Fruit fly (Drosophila melanogaster) whole organism, embryonic: ENCODE data around the gene RhoGAPp190.
A peak's percentile ranks its signal among the peaks of the same experiment; 100 is the strongest.

Source experiments
- B-H2 ChIP-seq: fragments of 200-800 bp; sonication (Bioruptor generic); optimal IDR thresholded peaks from 2 replicates; lab custom pipeline; 2018; ENCODE audit warnings: missing biosample characterization, mild to moderate bottlenecking, missing genetic modification characterization
- CG12071 ChIP-seq: fragments of 200-800 bp; sonication (Bioruptor generic); optimal IDR thresholded peaks from 3 replicates; lab custom pipeline; 2018; ENCODE audit warnings: missing biosample characterization, mild to moderate bottlenecking, missing genetic modification characterization
- CG12942 ChIP-seq: fragments of 200-800 bp; sonication (Bioruptor generic); optimal IDR thresholded peaks from 3 replicates; lab custom pipeline; 2016; ENCODE audit warnings: missing biosample characterization, missing genetic modification characterization
- CG13123 ChIP-seq: fragments of 200-800 bp; sonication (Bioruptor generic); optimal IDR thresholded peaks from 2 replicates; lab custom pipeline; 2016; ENCODE audit warnings: missing biosample characterization, missing genetic modification characterization
- CG13424 ChIP-seq: fragments of 200-800 bp; sonication (Bioruptor generic); optimal IDR thresholded peaks from 2 replicates; lab custom pipeline; 2019; ENCODE audit warnings: missing biosample characterization, mild to moderate bottlenecking, missing genetic modification characterization, moderate library complexity
- CG13624 ChIP-seq: fragments of 200-800 bp; sonication (Bioruptor generic); optimal IDR thresholded peaks from 2 replicates; lab custom pipeline; 2016; ENCODE audit warnings: missing biosample characterization, missing genetic modification characterization
- CG1603 ChIP-seq: fragments of 200-800 bp; sonication (Bioruptor generic); optimal IDR thresholded peaks from 2 replicates; lab custom pipeline; 2019; ENCODE audit warnings: missing biosample characterization, mild to moderate bottlenecking, missing genetic modification characterization, moderate library complexity
- CG17829 ChIP-seq: fragments of 200-800 bp; optimal IDR thresholded peaks from 2 replicates; lab custom pipeline; 2019; ENCODE audit warnings: missing biosample characterization, mild to moderate bottlenecking, missing genetic modification characterization, moderate library complexity
- CG18619 ChIP-seq: fragments of 200-800 bp; sonication (Bioruptor generic); optimal IDR thresholded peaks from 3 replicates; lab custom pipeline; 2017; ENCODE audit warnings: missing biosample characterization, mild to moderate bottlenecking, missing genetic modification characterization
- CG30020 ChIP-seq: fragments of 200-800 bp; optimal IDR thresholded peaks from 2 replicates; lab custom pipeline; 2019; ENCODE audit warnings: missing biosample characterization, mild to moderate bottlenecking, missing genetic modification characterization, moderate library complexity
- CG30431 ChIP-seq: fragments of 200-800 bp; sonication (Bioruptor generic); optimal IDR thresholded peaks from 2 replicates; lab custom pipeline; 2017; ENCODE audit warnings: missing biosample characterization, missing genetic modification characterization
- CG42726 ChIP-seq: fragments of 200-800 bp; sonication (Bioruptor generic); IDR thresholded peaks from 2 replicates; pipeline ENCODE4 v1.3.6; 2022; ENCODE audit warnings: missing biosample characterization, missing genetic modification characterization; ENCODE audit not compliant: partially characterized antibody
- CG6791 ChIP-seq: fragments of 200-800 bp; sonication (Bioruptor generic); IDR thresholded peaks from 3 replicates; pipeline ENCODE4 v1.3.6; 2022; ENCODE audit warnings: missing biosample characterization, missing genetic modification characterization; ENCODE audit not compliant: partially characterized antibody
- CG7372 ChIP-seq: fragments of 200-800 bp; sonication (Bioruptor generic); IDR thresholded peaks from 2 replicates; pipeline ENCODE4 v1.3.6; 2022; ENCODE audit warnings: missing biosample characterization, missing genetic modification characterization
- CG8290 ChIP-seq, 3 experiments: fragments of 200-800 bp; sonication (Bioruptor generic); optimal IDR thresholded peaks; 2 replicates each; lab custom pipeline; 2016 to 2019; ENCODE audit warnings: missing biosample characterization in 3 of 3, missing genetic modification characterization in 3 of 3, mild to moderate bottlenecking in 2 of 3, moderate library complexity in 1 of 3
- CG9437 ChIP-seq: fragments of 200-800 bp; sonication (Bioruptor generic); optimal IDR thresholded peaks from 2 replicates; lab custom pipeline; 2018; ENCODE audit warnings: missing biosample characterization, mild to moderate bottlenecking, missing genetic modification characterization
- CG9932 ChIP-seq: fragments of 200-800 bp; sonication (Bioruptor generic); IDR thresholded peaks from 2 replicates; pipeline ENCODE4 v1.3.6; 2022; ENCODE audit warnings: missing biosample characterization, missing genetic modification characterization
- CTCF ChIP-seq: fragments of 200-800 bp; sonication (Bioruptor generic); optimal IDR thresholded peaks from 2 replicates; lab custom pipeline; 2017; ENCODE audit warnings: missing biosample characterization, mild to moderate bottlenecking, missing genetic modification characterization, moderate library complexity
- Ets65A ChIP-seq: fragments of 200-800 bp; sonication (Bioruptor generic); peaks from one replicate; lab custom pipeline; 2016; ENCODE audit warnings: missing biosample characterization, missing genetic modification characterization
- Ets97D ChIP-seq: fragments of 200-800 bp; sonication (Bioruptor generic); optimal IDR thresholded peaks from 3 replicates; lab custom pipeline; 2016; ENCODE audit warnings: missing biosample characterization, missing genetic modification characterization
- Med ChIP-seq: fragments of 200-800 bp; sonication (Bioruptor generic); peaks from one replicate; lab custom pipeline; 2016; ENCODE audit warnings: missing biosample characterization, missing genetic modification characterization, mild to moderate bottlenecking, inconsistent platforms, moderate library complexity
- NfI ChIP-seq: fragments of 200-800 bp; sonication (Bioruptor generic); optimal IDR thresholded peaks from 3 replicates; lab custom pipeline; 2018; ENCODE audit warnings: missing biosample characterization, mild to moderate bottlenecking, missing genetic modification characterization, moderate library complexity
- Six4 ChIP-seq: fragments of 200-800 bp; sonication (Bioruptor generic); optimal IDR thresholded peaks from 2 replicates; lab custom pipeline; 2016; ENCODE audit warnings: missing biosample characterization, missing genetic modification characterization
- ab ChIP-seq: fragments of 200-800 bp; sonication (Bioruptor generic); optimal IDR thresholded peaks from 2 replicates; lab custom pipeline; 2016; ENCODE audit warnings: missing biosample characterization, missing genetic modification characterization
- ac ChIP-seq: fragments of 200-800 bp; sonication (Bioruptor generic); optimal IDR thresholded peaks from 3 replicates; lab custom pipeline; 2017; ENCODE audit warnings: missing biosample characterization, mild to moderate bottlenecking, missing genetic modification characterization
- al ChIP-seq: fragments of 200-800 bp; sonication (Bioruptor generic); IDR thresholded peaks from 2 replicates; pipeline ENCODE4 v1.3.6; 2022; ENCODE audit warnings: missing biosample characterization, missing genetic modification characterization
- amos ChIP-seq: fragments of 200-800 bp; sonication (Bioruptor generic); IDR thresholded peaks from 2 replicates; pipeline ENCODE4 v1.3.6; 2022; ENCODE audit warnings: missing biosample characterization, missing genetic modification characterization; ENCODE audit not compliant: partially characterized antibody
- ato ChIP-seq: fragments of 200-800 bp; sonication (Bioruptor generic); IDR thresholded peaks from 2 replicates; pipeline ENCODE4 v1.3.6; 2022; ENCODE audit warnings: missing biosample characterization, missing genetic modification characterization; ENCODE audit not compliant: partially characterized antibody
- bsh ChIP-seq, 2 experiments: fragments of 200-800 bp; sonication (Bioruptor generic); optimal IDR thresholded peaks; 2 replicates each; lab custom pipeline; 2017 to 2018; ENCODE audit warnings: mild to moderate bottlenecking in 2 of 2, missing biosample characterization in 2 of 2, missing genetic modification characterization in 2 of 2, moderate library complexity in 1 of 2
- chif ChIP-seq, 2 experiments: fragments of 200-800 bp; sonication (Bioruptor generic); optimal IDR thresholded peaks; 3 replicates each; lab custom pipeline; 2016; ENCODE audit warnings: missing biosample characterization in 2 of 2, missing genetic modification characterization in 2 of 2
- dmrt99B ChIP-seq: fragments of 200-800 bp; sonication (Bioruptor generic); optimal IDR thresholded peaks from 2 replicates; lab custom pipeline; 2018; ENCODE audit warnings: missing biosample characterization, mild to moderate bottlenecking, missing genetic modification characterization, moderate library complexity
- en ChIP-seq: fragments of 200-800 bp; sonication (Bioruptor generic); optimal IDR thresholded peaks from 2 replicates; lab custom pipeline; 2016; ENCODE audit warnings: missing biosample characterization, missing genetic modification characterization
- ewg ChIP-seq: fragments of 200-800 bp; sonication (Bioruptor generic); optimal IDR thresholded peaks from 3 replicates; lab custom pipeline; 2017; ENCODE audit warnings: mild to moderate bottlenecking, missing biosample characterization, missing genetic modification reagents, missing genetic modification characterization
- fd102C ChIP-seq: fragments of 200-800 bp; sonication (Bioruptor generic); optimal IDR thresholded peaks from 2 replicates; lab custom pipeline; 2018; ENCODE audit warnings: missing biosample characterization, mild to moderate bottlenecking, missing genetic modification characterization, moderate library complexity
- gfzf ChIP-seq: fragments of 200-800 bp; sonication (Bioruptor generic); optimal IDR thresholded peaks from 2 replicates; lab custom pipeline; 2016; ENCODE audit warnings: missing biosample characterization, mild to moderate bottlenecking, missing genetic modification characterization, moderate library complexity
- gro ChIP-seq: fragments of 200-800 bp; sonication (Bioruptor generic); optimal IDR thresholded peaks from 2 replicates; lab custom pipeline; 2016; ENCODE audit warnings: missing biosample characterization, missing genetic modification characterization
- gsb ChIP-seq: fragments of 200-800 bp; sonication (Bioruptor generic); IDR thresholded peaks from 2 replicates; pipeline ENCODE4 v1.3.6; 2022; ENCODE audit warnings: missing biosample characterization, missing genetic modification characterization
- ham ChIP-seq: fragments of 200-800 bp; sonication (Bioruptor generic); IDR thresholded peaks from 2 replicates; pipeline ENCODE4 v1.3.6; 2022; ENCODE audit warnings: missing biosample characterization, missing genetic modification characterization
- ken ChIP-seq: fragments of 200-800 bp; sonication (Bioruptor generic); IDR thresholded peaks from 3 replicates; pipeline ENCODE4 v1.3.6; 2022; ENCODE audit warnings: missing biosample characterization, missing genetic modification characterization
- odd ChIP-seq: fragments of 200-800 bp; sonication (Bioruptor generic); optimal IDR thresholded peaks from 2 replicates; lab custom pipeline; 2017; ENCODE audit warnings: missing biosample characterization, mild to moderate bottlenecking, missing genetic modification characterization
- pb ChIP-seq: fragments of 200-800 bp; sonication (Bioruptor generic); optimal IDR thresholded peaks from 3 replicates; lab custom pipeline; 2016; ENCODE audit warnings: missing biosample characterization, missing genetic modification characterization
- peb ChIP-seq: fragments of 200-800 bp; sonication (Bioruptor generic); IDR thresholded peaks from 2 replicates; pipeline ENCODE4 v1.3.6; 2022; ENCODE audit warnings: missing biosample characterization, missing genetic modification characterization
- schlank ChIP-seq: fragments of 200-800 bp; sonication (Bioruptor generic); optimal IDR thresholded peaks from 2 replicates; lab custom pipeline; 2018; ENCODE audit warnings: missing biosample characterization, mild to moderate bottlenecking, missing genetic modification characterization
- slp2 ChIP-seq: fragments of 200-800 bp; sonication (Bioruptor generic); optimal IDR thresholded peaks from 2 replicates; lab custom pipeline; 2016; ENCODE audit warnings: missing biosample characterization, missing genetic modification characterization
- sob ChIP-seq: fragments of 200-800 bp; sonication (Bioruptor generic); IDR thresholded peaks from 2 replicates; pipeline ENCODE4 v1.3.6; 2022; ENCODE audit warnings: missing biosample characterization, missing genetic modification characterization
- trem ChIP-seq: fragments of 200-800 bp; optimal IDR thresholded peaks from 3 replicates; lab custom pipeline; 2019; ENCODE audit warnings: missing biosample characterization, mild to moderate bottlenecking, missing genetic modification characterization, moderate library complexity
- ttk ChIP-seq: fragments of 200-800 bp; sonication (Bioruptor generic); IDR thresholded peaks from 2 replicates; pipeline ENCODE4 v2.1.2; 2022; ENCODE audit warnings: missing biosample characterization, missing genetic modification characterization
- vfl ChIP-seq: fragments of 200-800 bp; sonication (Bioruptor generic); optimal IDR thresholded peaks from 2 replicates; lab custom pipeline; 2016; ENCODE audit warnings: missing biosample characterization, missing genetic modification characterization

Gene RhoGAPp190

dm6 chrX:17611455-17611854 lies 40.9 kb downstream of the RhoGAPp190 start:
- no peak for TF ChIP-seq CG12942 (GFP tag; lab: Kevin White, UChicago)
- no peak for TF ChIP-seq dmrt99B
- TF ChIP-seq amos (GFP tag; lab: Robert Waterston, UW) = no peak
- no peak for TF ChIP-seq CG9437 (GFP tag; lab: Kevin White, UChicago)
- TF ChIP-seq ewg (GFP tag; lab: Kevin White, UChicago) = peak; percentile 71
- no peak for TF ChIP-seq gsb (GFP tag; lab: Robert Waterston, UW)

- TF ChIP-seq CG42726 (no peak), NfI (GFP tag; lab: Kevin White, UChicago) (no peak), CG18619 (GFP tag; lab: Kevin White, UChicago) (no peak), Med (peak; percentile 22), Ets65A (GFP tag; lab: Kevin White, UChicago) (peak; percentile 37)
- TF ChIP-seq, all 482 proteins: peak for 2
These were observed 49.9 kb downstream of the RhoGAPp190 start for dm6 chrX:17602466-17602865.

dm6 chrX:17599330-17599729 lies 53.0 kb downstream of the RhoGAPp190 start, which contains the start of gene X11L:
TSS of gene X11L (plus strand) at chrX:17599608.
- TF ChIP-seq CG30020 (tag; lab: Kevin White, UChicago) (peak; percentile 25), CG12071 (no peak), CG7372 (GFP tag; lab: Robert Waterston, UW) (peak; percentile 48; the same call in 1 of the 2 replicates), CG6791 (GFP tag; lab: Robert Waterston, UW) (peak; percentile 94), B-H2 (GFP tag; lab: Kevin White, UChicago) (peak; percentile 35), schlank (tag; lab: Kevin White, UChicago) (no peak), CG30431 (peak; percentile 34), en (GFP tag; lab: Kevin White, UChicago) (peak; percentile 29), CG13424 (tag; lab: Kevin White, UChicago) (peak; percentile 34), ham (GFP tag; lab: Robert Waterston, UW) (no peak), sob (GFP tag; lab: Robert Waterston, UW) (peak; percentile 87), CG17829 (peak; percentile 62), ato (GFP tag; lab: Robert Waterston, UW) (peak; percentile 90), odd (GFP tag; lab: Kevin White, UChicago) (no peak), ttk (GFP tag; lab: Robert Waterston, UW) (0 out of 2 replicates have a peak, but pooled peaks have one; percentile 27), gro (GFP tag; lab: Kevin White, UChicago) (peak; percentile 86), CG8290 (GFP tag; optimal IDR thresholded peaks at IDR 0.05; lab: Kevin White, UChicago) (peak; percentile 54), CG8290 (tag; optimal IDR thresholded peaks at IDR 0.05; lab: Kevin White, UChicago) (peak; percentile 11 to 90), al (GFP tag; lab: Robert Waterston, UW) (peak; percentile 52), trem (tag; lab: Kevin White, UChicago) (peak; percentile 47), chif (GFP tag; optimal IDR thresholded peaks at IDR 0.05; lab: Kevin White, UChicago) (peak; percentile 52 to 63), Six4 (GFP tag; lab: Kevin White, UChicago) (peak; percentile 40), pb (GFP tag; lab: Kevin White, UChicago) (peak; percentile 55), peb (peak; percentile 31; the same call in 1 of the 2 replicates), gfzf (GFP tag; lab: Kevin White, UChicago) (peak; percentile 36), CG13123 (GFP tag; lab: Kevin White, UChicago) (peak; percentile 60), ac (GFP tag; lab: Kevin White, UChicago) (no peak), CG13624 (peak; percentile 69), ken (GFP tag; lab: Robert Waterston, UW) (peak; percentile 79; the same call in 2 of the 3 replicates), CG1603 (tag; lab: Kevin White, UChicago) (peak; percentile 86), fd102C (GFP tag; lab: Kevin White, UChicago) (no peak), slp2 (GFP tag; lab: Kevin White, UChicago) (peak; percentile 54), CG42726 (peak; percentile 90), ab (peak; percentile 39), CG9932 (GFP tag; lab: Robert Waterston, UW) (peak; percentile 85), Ets97D (GFP tag; lab: Kevin White, UChicago) (peak; percentile 82), vfl (peak; percentile 79), CTCF (peak; percentile 18), bsh (GFP tag; optimal IDR thresholded peaks at IDR 0.05; lab: Kevin White, UChicago) (peak in 1 of 2 experiments; percentile 56)
